Fruit fly (Drosophila melanogaster) whole organism, embryonic: ENCODE measurements around the gene Dok.

Experiments used
- Antp ChIP-seq: fragments of 200-800 bp; sonication (Bioruptor generic); optimal IDR thresholded peaks from 3 replicates; lab custom pipeline; 2016; ENCODE audit warnings: missing biosample characterization, missing genetic modification characterization
- Bteb2 ChIP-seq: fragments of 200-800 bp; sonication (Bioruptor generic); optimal IDR thresholded peaks from 2 replicates; lab custom pipeline; 2016; ENCODE audit warnings: missing biosample characterization, missing genetic modification characterization
- CG11085 ChIP-seq: fragments of 200-800 bp; sonication (Bioruptor generic); IDR thresholded peaks from 2 replicates; pipeline ENCODE4 v1.3.6; 2022; ENCODE audit warnings: missing biosample characterization, missing genetic modification characterization
- CG11093 ChIP-seq: fragments of 200-800 bp; sonication (Bioruptor generic); IDR thresholded peaks from 3 replicates; pipeline ENCODE4 v1.3.6; 2022; ENCODE audit warnings: missing biosample characterization, missing genetic modification characterization
- CG11560 ChIP-seq: fragments of 200-800 bp; sonication (Bioruptor generic); IDR thresholded peaks from 3 replicates; pipeline ENCODE4 v1.3.6; 2022; ENCODE audit warnings: missing biosample characterization, missing genetic modification characterization
- CG11696 ChIP-seq: fragments of 200-800 bp; sonication (Bioruptor generic); IDR thresholded peaks from 2 replicates; pipeline ENCODE4 v1.3.6; 2022; ENCODE audit warnings: missing biosample characterization, missing genetic modification characterization
- CG13296 ChIP-seq: fragments of 200-800 bp; sonication (Bioruptor generic); optimal IDR thresholded peaks from 3 replicates; lab custom pipeline; 2018; ENCODE audit warnings: missing biosample characterization, mild to moderate bottlenecking, missing genetic modification characterization
- CG14710 ChIP-seq: fragments of 200-800 bp; sonication (Bioruptor generic); optimal IDR thresholded peaks from 3 replicates; lab custom pipeline; 2019; ENCODE audit warnings: missing biosample characterization, mild to moderate bottlenecking, missing genetic modification characterization, moderate library complexity
- CG15601 ChIP-seq: fragments of 200-800 bp; sonication (Bioruptor generic); optimal IDR thresholded peaks from 3 replicates; lab custom pipeline; 2019; ENCODE audit warnings: missing biosample characterization, mild to moderate bottlenecking, missing genetic modification characterization, moderate library complexity
- CG17186 ChIP-seq: fragments of 200-800 bp; sonication (Bioruptor generic); optimal IDR thresholded peaks from 3 replicates; lab custom pipeline; 2017; ENCODE audit warnings: missing biosample characterization, missing genetic modification reagents, missing genetic modification characterization
- CG1792 ChIP-seq: fragments of 200-800 bp; sonication (Bioruptor generic); optimal IDR thresholded peaks from 2 replicates; lab custom pipeline; 2016; ENCODE audit warnings: missing biosample characterization, missing genetic modification characterization
- CG1832 ChIP-seq: fragments of 200-800 bp; sonication (Bioruptor generic); optimal IDR thresholded peaks from 2 replicates; lab custom pipeline; 2017; ENCODE audit warnings: missing biosample characterization, mild to moderate bottlenecking, missing genetic modification characterization, inconsistent platforms
- CG2202 ChIP-seq: fragments of 200-800 bp; sonication (Bioruptor generic); optimal IDR thresholded peaks from 2 replicates; lab custom pipeline; 2018; ENCODE audit warnings: missing biosample characterization, mild to moderate bottlenecking, missing genetic modification characterization
- CG3163 ChIP-seq: fragments of 200-800 bp; sonication (Bioruptor generic); optimal IDR thresholded peaks from 3 replicates; lab custom pipeline; 2016; ENCODE audit warnings: missing biosample characterization, missing genetic modification characterization
- CG4424 ChIP-seq: fragments of 200-800 bp; sonication (Bioruptor generic); optimal IDR thresholded peaks from 3 replicates; lab custom pipeline; 2016; ENCODE audit warnings: missing biosample characterization, missing genetic modification characterization
- CG4617 ChIP-seq: fragments of 200-800 bp; sonication (Bioruptor generic); optimal IDR thresholded peaks from 3 replicates; lab custom pipeline; 2016; ENCODE audit warnings: missing biosample characterization, missing genetic modification characterization, borderline replicate concordance
- CG7357 ChIP-seq: fragments of 200-800 bp; sonication (Bioruptor generic); IDR thresholded peaks from 3 replicates; pipeline ENCODE4 v1.3.6; 2022; ENCODE audit warnings: missing biosample characterization, missing genetic modification characterization
- CG7963 ChIP-seq: fragments of 200-800 bp; sonication (Bioruptor generic); IDR thresholded peaks from 3 replicates; pipeline ENCODE4 v1.3.6; 2022; ENCODE audit warnings: missing biosample characterization, missing genetic modification characterization; ENCODE audit not compliant: partially characterized antibody
- CG7987 ChIP-seq: fragments of 200-800 bp; sonication (Bioruptor generic); optimal IDR thresholded peaks from 2 replicates; lab custom pipeline; 2018; ENCODE audit warnings: missing biosample characterization, mild to moderate bottlenecking, missing genetic modification characterization, moderate library complexity
- CG9609 ChIP-seq: fragments of 200-800 bp; sonication (Bioruptor generic); optimal IDR thresholded peaks from 3 replicates; lab custom pipeline; 2016; ENCODE audit warnings: missing biosample characterization, missing genetic modification characterization
- E2f1 ChIP-seq: fragments of 200-800 bp; sonication (Bioruptor generic); IDR thresholded peaks from 2 replicates; pipeline ENCODE4 v1.3.6; 2022; ENCODE audit warnings: missing biosample characterization, missing genetic modification characterization
- ERR ChIP-seq: fragments of 200-800 bp; sonication (Bioruptor generic); optimal IDR thresholded peaks from 2 replicates; lab custom pipeline; 2016; ENCODE audit warnings: missing biosample characterization, missing genetic modification characterization
- HmgZ ChIP-seq: fragments of 200-800 bp; sonication (Bioruptor generic); optimal IDR thresholded peaks from 2 replicates; lab custom pipeline; 2018; ENCODE audit warnings: missing biosample characterization, mild to moderate bottlenecking, missing genetic modification characterization
- Hsf ChIP-seq: fragments of 200-800 bp; sonication (Bioruptor generic); optimal IDR thresholded peaks from 3 replicates; lab custom pipeline; 2016; ENCODE audit warnings: missing biosample characterization, missing genetic modification characterization
- Nf-YB ChIP-seq: fragments of 200-800 bp; sonication (Bioruptor generic); optimal IDR thresholded peaks from 3 replicates; lab custom pipeline; 2019; ENCODE audit warnings: missing biosample characterization, mild to moderate bottlenecking, missing genetic modification characterization, moderate library complexity
- Poxn ChIP-seq: fragments of 200-800 bp; sonication (Bioruptor generic); IDR thresholded peaks from 2 replicates; pipeline ENCODE4 v1.3.6; 2022; ENCODE audit warnings: missing biosample characterization, missing genetic modification characterization
- TFAM ChIP-seq: fragments of 200-800 bp; sonication (Bioruptor generic); optimal IDR thresholded peaks from 2 replicates; lab custom pipeline; 2017; ENCODE audit warnings: missing biosample characterization, missing genetic modification characterization, inconsistent platforms
- Taf1 ChIP-seq: fragments of 200-800 bp; sonication (Bioruptor generic); IDR thresholded peaks from 2 replicates; pipeline ENCODE4 v1.3.6; 2022; ENCODE audit warnings: missing biosample characterization, missing genetic modification characterization
- ab ChIP-seq: fragments of 200-800 bp; sonication (Bioruptor generic); optimal IDR thresholded peaks from 2 replicates; lab custom pipeline; 2016; ENCODE audit warnings: missing biosample characterization, missing genetic modification characterization
- al ChIP-seq: fragments of 200-800 bp; sonication (Bioruptor generic); IDR thresholded peaks from 2 replicates; pipeline ENCODE4 v1.3.6; 2022; ENCODE audit warnings: missing biosample characterization, missing genetic modification characterization
- ase ChIP-seq: fragments of 200-800 bp; sonication (Bioruptor generic); IDR thresholded peaks from 3 replicates; pipeline ENCODE4 v1.3.6; 2022; ENCODE audit warnings: missing biosample characterization, missing genetic modification characterization
- ato ChIP-seq: fragments of 200-800 bp; sonication (Bioruptor generic); IDR thresholded peaks from 2 replicates; pipeline ENCODE4 v1.3.6; 2022; ENCODE audit warnings: missing biosample characterization, missing genetic modification characterization; ENCODE audit not compliant: partially characterized antibody
- cad ChIP-seq: fragments of >200 bp; optimal IDR thresholded peaks from 2 replicates; lab custom pipeline; 2017; ENCODE audit warnings: missing biosample characterization, missing genetic modification characterization
- chn ChIP-seq: fragments of 200-800 bp; sonication (Bioruptor generic); optimal IDR thresholded peaks from 2 replicates; lab custom pipeline; 2016; ENCODE audit warnings: missing biosample characterization, missing genetic modification characterization
- dimm ChIP-seq: fragments of 200-800 bp; sonication (Bioruptor generic); IDR thresholded peaks from 2 replicates; pipeline ENCODE4 v1.3.6; 2022; ENCODE audit warnings: missing biosample characterization, missing genetic modification characterization
- fd96Cb ChIP-seq: fragments of 200-800 bp; sonication (Bioruptor generic); optimal IDR thresholded peaks from 2 replicates; lab custom pipeline; 2018; ENCODE audit warnings: missing biosample characterization, mild to moderate bottlenecking, missing genetic modification characterization, moderate library complexity
- gro ChIP-seq: fragments of 200-800 bp; sonication (Bioruptor generic); optimal IDR thresholded peaks from 2 replicates; lab custom pipeline; 2016; ENCODE audit warnings: missing biosample characterization, missing genetic modification characterization
- h ChIP-seq: fragments of >200 bp; optimal IDR thresholded peaks from 2 replicates; lab custom pipeline; 2017
- lilli ChIP-seq: fragments of 200-800 bp; sonication (Bioruptor generic); optimal IDR thresholded peaks from 3 replicates; lab custom pipeline; 2016; ENCODE audit warnings: missing biosample characterization, missing genetic modification characterization
- lov ChIP-seq, 2 experiments: fragments of 200-800 bp in 1 of 2; fragments of >200 bp in 1 of 2; sonication (Bioruptor generic) in 1 of 2; IDR thresholded peaks in 1 of 2; optimal IDR thresholded peaks in 1 of 2; 2 replicates in 1 of 2; 3 replicates in 1 of 2; pipeline versions ENCODE4 v1.3.6 to Lab custom; 2017 to 2022; ENCODE audit warnings: missing biosample characterization in 1 of 2, missing genetic modification characterization in 1 of 2
- mirr ChIP-seq: fragments of 200-800 bp; sonication (Bioruptor generic); optimal IDR thresholded peaks from 3 replicates; lab custom pipeline; 2018; ENCODE audit warnings: missing biosample characterization, mild to moderate bottlenecking, missing genetic modification characterization
- nom ChIP-seq: fragments of 200-800 bp; sonication (Bioruptor generic); optimal IDR thresholded peaks from 2 replicates; lab custom pipeline; 2017; ENCODE audit warnings: missing biosample characterization, missing genetic modification characterization, mild to moderate bottlenecking, moderate library complexity, missing genetic modification reagents
- psq ChIP-seq: fragments of 200-800 bp; sonication (Bioruptor generic); optimal IDR thresholded peaks from 2 replicates; lab custom pipeline; 2017; ENCODE audit warnings: missing biosample characterization, missing genetic modification characterization
- pum ChIP-seq: fragments of 200-800 bp; sonication (Bioruptor generic); optimal IDR thresholded peaks from 2 replicates; lab custom pipeline; 2016; ENCODE audit warnings: missing biosample characterization, missing genetic modification characterization
- row ChIP-seq: fragments of 200-800 bp; sonication (Bioruptor generic); IDR thresholded peaks from 3 replicates; pipeline ENCODE4 v1.3.6; 2022; ENCODE audit warnings: missing biosample characterization, missing genetic modification characterization
- sens ChIP-seq: fragments of 200-800 bp; sonication (Bioruptor generic); peaks from one replicate; lab custom pipeline; 2016; ENCODE audit warnings: missing biosample characterization, missing genetic modification characterization
- ssp ChIP-seq: fragments of 200-800 bp; sonication (Bioruptor generic); IDR thresholded peaks from 2 replicates; pipeline ENCODE4 v1.3.6; 2022; ENCODE audit warnings: missing biosample characterization, missing genetic modification characterization
- tna ChIP-seq: fragments of 200-800 bp; sonication (Bioruptor generic); IDR thresholded peaks from 2 replicates; pipeline ENCODE4 v1.3.6; 2022; ENCODE audit warnings: missing biosample characterization, missing genetic modification characterization; ENCODE audit not compliant: partially characterized antibody
- twi ChIP-seq: fragments of 200-800 bp; optimal IDR thresholded peaks from 2 replicates; lab custom pipeline; 2019; ENCODE audit warnings: missing biosample characterization, mild to moderate bottlenecking, missing genetic modification characterization, moderate library complexity
- yki ChIP-seq: fragments of >200 bp; optimal IDR thresholded peaks from 3 replicates; lab custom pipeline; 2018

Gene Dok

DNA sequence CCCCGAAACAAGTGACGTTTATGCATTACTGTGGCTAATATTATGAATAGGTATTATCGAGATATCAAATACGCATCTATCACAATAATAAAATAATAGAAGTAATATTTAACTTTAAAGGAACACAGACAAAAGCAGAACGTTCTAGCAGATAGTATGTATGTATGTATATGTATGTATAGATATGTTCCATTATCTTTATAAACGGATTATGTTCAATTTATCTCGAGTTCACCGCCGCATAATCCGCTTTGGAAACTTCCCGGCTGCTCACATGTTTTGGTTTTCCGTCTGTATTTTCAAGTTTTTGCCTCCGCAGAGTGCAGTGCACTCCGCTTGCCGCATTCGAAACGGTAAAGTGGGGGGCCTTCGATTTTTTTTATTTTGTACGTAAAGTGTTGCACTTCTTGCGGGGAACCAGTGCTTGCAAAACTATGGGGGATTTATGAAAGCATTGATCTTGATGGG, 11.5 kb downstream of the Dok start (continued):
- peak; percentile 4 for TF ChIP-seq CG4424 (GFP tag; lab: Kevin White, UChicago)
- TF ChIP-seq Bteb2, result no peak
- TF ChIP-seq CG11696, result no peak
- TF ChIP-seq CG7357 (GFP tag; lab: Robert Waterston, UW), result no peak
- TF ChIP-seq CG7987, result no peak
- no peak for TF ChIP-seq CG1792 (GFP tag; lab: Kevin White, UChicago)
- TF ChIP-seq twi, result peak; percentile 26
- peak; percentile 62 for TF ChIP-seq nom (GFP tag; lab: Kevin White, UChicago)
- no peak for TF ChIP-seq gro (GFP tag; lab: Kevin White, UChicago)
- TF ChIP-seq CG11560 (tag; lab: Robert Waterston, UW), result no peak
- no peak for TF ChIP-seq CG4617 (GFP tag; lab: Kevin White, UChicago)
- no peak for TF ChIP-seq CG9609 (GFP tag; lab: Kevin White, UChicago)
- no peak for TF ChIP-seq lov (optimal IDR thresholded peaks at IDR 0.05; lab: Kevin White, UChicago)
- TF ChIP-seq lov (GFP tag; IDR thresholded peaks at IDR 0.05; lab: Robert Waterston, UW), result no peak
- no peak for TF ChIP-seq dimm (GFP tag; lab: Robert Waterston, UW)
- no peak for TF ChIP-seq ERR (GFP tag; lab: Kevin White, UChicago)
- no peak for TF ChIP-seq ato
- TF ChIP-seq ab (GFP tag; lab: Kevin White, UChicago), result no peak
- TF ChIP-seq pum, result no peak
- TF ChIP-seq h (lab: Kevin White, UChicago), result no peak

DNA sequence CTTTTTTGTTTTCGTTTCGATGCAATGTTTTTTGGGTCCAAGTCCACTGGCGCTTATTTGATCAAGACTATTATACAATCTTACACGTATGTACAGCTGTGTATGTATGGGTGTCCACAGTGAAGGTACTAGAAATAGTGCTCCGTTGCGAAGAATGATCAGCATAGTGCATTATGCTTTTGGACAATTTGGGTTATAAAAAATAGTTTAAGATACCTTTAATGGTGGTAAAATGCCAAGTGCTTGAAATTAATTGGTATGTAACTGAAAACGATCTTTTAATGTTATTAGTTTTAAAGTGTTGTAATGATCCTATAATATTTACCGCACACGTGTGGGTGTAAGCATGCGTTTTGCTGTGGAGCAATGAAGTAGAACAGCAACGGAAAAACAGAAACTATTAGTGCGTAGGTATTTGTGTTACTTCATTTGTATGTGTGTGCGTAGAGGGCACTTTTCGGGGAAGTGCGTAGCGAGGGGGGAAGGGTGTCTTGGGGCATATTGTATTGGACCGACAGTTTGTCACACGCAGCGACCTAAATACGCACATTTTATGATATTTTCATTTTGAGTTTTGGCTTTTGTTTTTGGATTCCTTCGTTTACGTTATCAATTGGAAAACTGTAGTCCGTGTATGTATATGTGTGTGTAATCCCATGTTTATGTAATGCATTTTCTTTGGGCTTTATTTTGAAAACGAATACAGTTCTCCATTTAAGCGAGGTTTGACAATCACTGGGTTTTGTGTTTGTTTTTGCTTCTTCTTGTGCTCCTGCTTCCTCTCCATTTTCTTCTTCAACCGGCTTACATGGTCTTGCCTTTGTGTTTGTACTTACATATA, 12.3 kb downstream of the Dok start:
- peak; percentile 91 for TF ChIP-seq CG15601 (tag; lab: Kevin White, UChicago)
- peak; percentile 93 for TF ChIP-seq Hsf (GFP tag; lab: Kevin White, UChicago)
- peak; percentile 41 for TF ChIP-seq cad (GFP tag; lab: Kevin White, UChicago)
- TF ChIP-seq ase (GFP tag; lab: Robert Waterston, UW), result peak; percentile 84
- TF ChIP-seq HmgZ (tag; lab: Kevin White, UChicago), result peak; percentile 85
- TF ChIP-seq yki (lab: Kevin White, UChicago), result peak; percentile 8
- no peak for TF ChIP-seq CG1832
- TF ChIP-seq CG2202 (tag; lab: Kevin White, UChicago), result peak; percentile 93
- TF ChIP-seq TFAM (GFP tag; lab: Kevin White, UChicago), result peak; percentile 67
- no peak for TF ChIP-seq CG7963 (GFP tag; lab: Robert Waterston, UW)
- peak; percentile 87 for TF ChIP-seq lilli (GFP tag; lab: Kevin White, UChicago)
- TF ChIP-seq CG14710, result peak; percentile 94
- peak; percentile 96 for TF ChIP-seq fd96Cb (tag; lab: Kevin White, UChicago)
- peak; percentile 89 for TF ChIP-seq chn (GFP tag; lab: Kevin White, UChicago)
- TF ChIP-seq Poxn, result no peak
- TF ChIP-seq al (GFP tag; lab: Robert Waterston, UW), result peak; percentile 50; the same call in 1 of the 2 replicates
- peak; percentile 56 for TF ChIP-seq CG3163 (GFP tag; lab: Kevin White, UChicago)
- no peak for TF ChIP-seq tna (GFP tag; lab: Robert Waterston, UW)
- peak; percentile 92 for TF ChIP-seq Antp (GFP tag; lab: Kevin White, UChicago)
- peak; percentile 85 for TF ChIP-seq E2f1 (GFP tag; lab: Robert Waterston, UW)
- peak; percentile 99 for TF ChIP-seq sens (GFP tag; lab: Kevin White, UChicago)
- peak; percentile 44; the same call in 1 of the 2 replicates for TF ChIP-seq Taf1 (GFP tag; lab: Robert Waterston, UW)
- TF ChIP-seq ssp (GFP tag; lab: Robert Waterston, UW), result peak; percentile 71
- TF ChIP-seq CG17186 (GFP tag; lab: Kevin White, UChicago), result peak; percentile 84
- no peak for TF ChIP-seq psq (GFP tag; lab: Kevin White, UChicago)
- TF ChIP-seq row (GFP tag; lab: Robert Waterston, UW), result peak; percentile 92
- peak; percentile 80 for TF ChIP-seq CG11093 (GFP tag; lab: Robert Waterston, UW)
- TF ChIP-seq Nf-YB (GFP tag; lab: Kevin White, UChicago), result peak; percentile 79
- TF ChIP-seq CG13296 (GFP tag; lab: Kevin White, UChicago), result peak; percentile 85
- TF ChIP-seq CG11085 (GFP tag; lab: Robert Waterston, UW), result peak; percentile 68
- peak; percentile 55 for TF ChIP-seq mirr (GFP tag; lab: Kevin White, UChicago)
- TF ChIP-seq CG9609 (GFP tag; lab: Kevin White, UChicago), result peak; percentile 83
